Fruit fly (Drosophila melanogaster) whole organism, embryonic: Measurements from ENCODE around the gene CG14893.
A peak's percentile ranks its signal among the peaks of the same experiment; 100 is the strongest.

Experiments used
- B-H2 ChIP-seq: fragments of 200-800 bp; sonication (Bioruptor generic); optimal IDR thresholded peaks from 2 replicates; lab custom pipeline; 2018; ENCODE audit warnings: missing biosample characterization, mild to moderate bottlenecking, missing genetic modification characterization
- Bdp1 ChIP-seq: fragments of 200-800 bp; sonication (Bioruptor generic); optimal IDR thresholded peaks from 3 replicates; lab custom pipeline; 2016; ENCODE audit warnings: missing biosample characterization, missing genetic modification characterization
- CG10979 ChIP-seq: fragments of 200-800 bp; sonication (Bioruptor generic); optimal IDR thresholded peaks from 2 replicates; lab custom pipeline; 2018; ENCODE audit warnings: missing biosample characterization, mild to moderate bottlenecking, missing genetic modification characterization, moderate library complexity
- CG12104 ChIP-seq: fragments of 200-800 bp; sonication (Bioruptor generic); optimal IDR thresholded peaks from 3 replicates; lab custom pipeline; 2016; ENCODE audit warnings: missing biosample characterization, missing genetic modification characterization
- CG1233 ChIP-seq: fragments of 200-800 bp; sonication (Bioruptor generic); optimal IDR thresholded peaks from 4 replicates; lab custom pipeline; 2018; ENCODE audit warnings: missing biosample characterization, mild to moderate bottlenecking, missing genetic modification characterization
- CG13123 ChIP-seq: fragments of 200-800 bp; sonication (Bioruptor generic); optimal IDR thresholded peaks from 2 replicates; lab custom pipeline; 2016; ENCODE audit warnings: missing biosample characterization, missing genetic modification characterization
- CG18011 ChIP-seq: fragments of 200-800 bp; sonication (Bioruptor generic); optimal IDR thresholded peaks from 2 replicates; lab custom pipeline; 2017; ENCODE audit warnings: missing biosample characterization, missing genetic modification characterization, mild to moderate bottlenecking, moderate library complexity, missing genotype
- CG18619 ChIP-seq: fragments of 200-800 bp; sonication (Bioruptor generic); optimal IDR thresholded peaks from 3 replicates; lab custom pipeline; 2017; ENCODE audit warnings: missing biosample characterization, mild to moderate bottlenecking, missing genetic modification characterization
- CG18764 ChIP-seq: fragments of 200-800 bp; sonication (Bioruptor generic); optimal IDR thresholded peaks from 3 replicates; lab custom pipeline; 2016; ENCODE audit warnings: missing biosample characterization, missing genetic modification characterization
- CG3065 ChIP-seq: fragments of 200-800 bp; sonication (Bioruptor generic); optimal IDR thresholded peaks from 2 replicates; lab custom pipeline; 2016; ENCODE audit warnings: missing biosample characterization, missing genetic modification characterization
- CG3995 ChIP-seq: fragments of 200-800 bp; sonication (Bioruptor generic); optimal IDR thresholded peaks from 3 replicates; lab custom pipeline; 2016; ENCODE audit warnings: missing biosample characterization, missing genetic modification characterization
- CG8924 ChIP-seq: fragments of 200-800 bp; optimal IDR thresholded peaks from 3 replicates; lab custom pipeline; 2019; ENCODE audit warnings: missing biosample characterization, mild to moderate bottlenecking, missing genetic modification characterization, moderate library complexity
- CG9727 ChIP-seq: fragments of 200-800 bp; sonication (Bioruptor generic); optimal IDR thresholded peaks from 3 replicates; lab custom pipeline; 2017; ENCODE audit warnings: missing biosample characterization, mild to moderate bottlenecking, missing genetic modification characterization
- CG9817 ChIP-seq: fragments of 200-800 bp; sonication (Bioruptor generic); optimal IDR thresholded peaks from 2 replicates; lab custom pipeline; 2018; ENCODE audit warnings: missing biosample characterization, mild to moderate bottlenecking, missing genetic modification characterization, moderate library complexity
- Dbx ChIP-seq: fragments of 200-800 bp; sonication (Bioruptor generic); IDR thresholded peaks from 3 replicates; pipeline ENCODE4 v1.3.6; 2022; ENCODE audit warnings: missing biosample characterization, missing genetic modification characterization
- Eip74EF ChIP-seq, 2 experiments: fragments of 200-800 bp in 1 of 2; fragments of >200 bp in 1 of 2; sonication (Bioruptor generic) in 1 of 2; optimal IDR thresholded peaks; 2 replicates each; lab custom pipeline; 2017 to 2019; ENCODE audit warnings: missing biosample characterization in 2 of 2, missing genetic modification characterization in 2 of 2, mild to moderate bottlenecking in 1 of 2, moderate library complexity in 1 of 2
- Ets97D ChIP-seq: fragments of 200-800 bp; sonication (Bioruptor generic); optimal IDR thresholded peaks from 3 replicates; lab custom pipeline; 2016; ENCODE audit warnings: missing biosample characterization, missing genetic modification characterization
- Gug ChIP-seq: fragments of 200-800 bp; sonication (Bioruptor generic); IDR thresholded peaks from 4 replicates; pipeline ENCODE4 v1.3.6; 2022; ENCODE audit warnings: missing biosample characterization, missing genetic modification characterization
- HmgD ChIP-seq: fragments of 200-800 bp; sonication (Bioruptor generic); optimal IDR thresholded peaks from 3 replicates; lab custom pipeline; 2016; ENCODE audit warnings: missing biosample characterization, missing genetic modification characterization
- HmgZ ChIP-seq: fragments of 200-800 bp; sonication (Bioruptor generic); optimal IDR thresholded peaks from 2 replicates; lab custom pipeline; 2018; ENCODE audit warnings: missing biosample characterization, mild to moderate bottlenecking, missing genetic modification characterization
- Hr39 ChIP-seq: fragments of >200 bp; optimal IDR thresholded peaks from 2 replicates; lab custom pipeline; 2017
- MESR4 ChIP-seq: fragments of 200-800 bp; sonication (Bioruptor generic); optimal IDR thresholded peaks from 2 replicates; lab custom pipeline; 2018; ENCODE audit warnings: missing biosample characterization, mild to moderate bottlenecking, missing genetic modification characterization, moderate library complexity
- Mad ChIP-seq: fragments of 200-800 bp; sonication (Bioruptor generic); optimal IDR thresholded peaks from 2 replicates; lab custom pipeline; 2016; ENCODE audit warnings: missing biosample characterization, missing genetic modification characterization
- Max ChIP-seq: fragments of 200-800 bp; sonication (Bioruptor generic); optimal IDR thresholded peaks from 2 replicates; lab custom pipeline; 2016; ENCODE audit warnings: missing biosample characterization, mild to moderate bottlenecking, missing genetic modification characterization
- NK7.1 ChIP-seq: fragments of 200-800 bp; sonication (Bioruptor generic); optimal IDR thresholded peaks from 3 replicates; lab custom pipeline; 2016; ENCODE audit warnings: missing biosample characterization, missing genetic modification characterization
- Nf-YC ChIP-seq: fragments of 200-800 bp; optimal IDR thresholded peaks from 3 replicates; lab custom pipeline; 2019; ENCODE audit warnings: missing biosample characterization, mild to moderate bottlenecking, missing genetic modification characterization, moderate library complexity
- Sin3A ChIP-seq: fragments of >200 bp; optimal IDR thresholded peaks from 2 replicates; lab custom pipeline; 2018
- bab2 ChIP-seq: fragments of 200-800 bp; sonication (Bioruptor generic); optimal IDR thresholded peaks from 2 replicates; lab custom pipeline; 2016; ENCODE audit warnings: missing biosample characterization, missing genetic modification characterization
- bigmax ChIP-seq: fragments of 200-800 bp; sonication (Bioruptor generic); optimal IDR thresholded peaks from 2 replicates; lab custom pipeline; 2018; ENCODE audit warnings: missing biosample characterization, mild to moderate bottlenecking, missing genetic modification characterization
- chif ChIP-seq, 2 experiments: fragments of 200-800 bp; sonication (Bioruptor generic); optimal IDR thresholded peaks; 3 replicates each; lab custom pipeline; 2016; ENCODE audit warnings: missing biosample characterization in 2 of 2, missing genetic modification characterization in 2 of 2
- crc ChIP-seq: fragments of 200-800 bp; sonication (Bioruptor generic); optimal IDR thresholded peaks from 2 replicates; lab custom pipeline; 2016; ENCODE audit warnings: missing biosample characterization, missing genetic modification characterization
- dysf ChIP-seq: fragments of 200-800 bp; sonication (Bioruptor generic); IDR thresholded peaks from 3 replicates; pipeline ENCODE4 v1.3.6; 2022; ENCODE audit warnings: missing biosample characterization, missing genetic modification characterization
- fd102C ChIP-seq: fragments of 200-800 bp; sonication (Bioruptor generic); optimal IDR thresholded peaks from 2 replicates; lab custom pipeline; 2018; ENCODE audit warnings: missing biosample characterization, mild to moderate bottlenecking, missing genetic modification characterization, moderate library complexity
- fd3F ChIP-seq: fragments of 200-800 bp; sonication (Bioruptor generic); optimal IDR thresholded peaks from 2 replicates; lab custom pipeline; 2018; ENCODE audit warnings: missing biosample characterization, mild to moderate bottlenecking, missing genetic modification characterization, moderate library complexity
- gce ChIP-seq: fragments of 200-800 bp; sonication (Bioruptor generic); IDR thresholded peaks from 3 replicates; pipeline ENCODE4 v1.3.6; 2022; ENCODE audit warnings: missing biosample characterization, missing genetic modification characterization
- gro ChIP-seq: fragments of 200-800 bp; sonication (Bioruptor generic); optimal IDR thresholded peaks from 2 replicates; lab custom pipeline; 2016; ENCODE audit warnings: missing biosample characterization, missing genetic modification characterization
- gsb ChIP-seq: fragments of 200-800 bp; sonication (Bioruptor generic); IDR thresholded peaks from 2 replicates; pipeline ENCODE4 v1.3.6; 2022; ENCODE audit warnings: missing biosample characterization, missing genetic modification characterization
- gsb-n ChIP-seq: fragments of 200-800 bp; sonication (Bioruptor generic); optimal IDR thresholded peaks from 3 replicates; lab custom pipeline; 2018; ENCODE audit warnings: missing biosample characterization, mild to moderate bottlenecking, missing genetic modification characterization
- lbe ChIP-seq: fragments of 200-800 bp; sonication (Bioruptor generic); optimal IDR thresholded peaks from 2 replicates; lab custom pipeline; 2016; ENCODE audit warnings: missing biosample characterization, mild to moderate bottlenecking, missing genetic modification characterization
- mam ChIP-seq: fragments of 200-800 bp; sonication (Bioruptor generic); optimal IDR thresholded peaks from 3 replicates; lab custom pipeline; 2016; ENCODE audit warnings: missing biosample characterization, missing genetic modification characterization
- nerfin-1 ChIP-seq: fragments of 200-800 bp; sonication (Bioruptor generic); optimal IDR thresholded peaks from 3 replicates; lab custom pipeline; 2019; ENCODE audit warnings: missing biosample characterization, mild to moderate bottlenecking, missing genetic modification characterization, moderate library complexity
- nmo ChIP-seq: fragments of 200-800 bp; sonication (Bioruptor generic); optimal IDR thresholded peaks from 2 replicates; lab custom pipeline; 2018; ENCODE audit warnings: missing biosample characterization, mild to moderate bottlenecking, missing genetic modification characterization, moderate library complexity
- odd ChIP-seq: fragments of 200-800 bp; sonication (Bioruptor generic); optimal IDR thresholded peaks from 2 replicates; lab custom pipeline; 2017; ENCODE audit warnings: missing biosample characterization, mild to moderate bottlenecking, missing genetic modification characterization
- peb ChIP-seq: fragments of 200-800 bp; sonication (Bioruptor generic); IDR thresholded peaks from 2 replicates; pipeline ENCODE4 v1.3.6; 2022; ENCODE audit warnings: missing biosample characterization, missing genetic modification characterization
- sd ChIP-seq: fragments of 200-800 bp; sonication (Bioruptor generic); optimal IDR thresholded peaks from 3 replicates; lab custom pipeline; 2018; ENCODE audit warnings: missing biosample characterization, mild to moderate bottlenecking, missing genetic modification characterization, moderate library complexity
- sens ChIP-seq: fragments of 200-800 bp; sonication (Bioruptor generic); peaks from one replicate; lab custom pipeline; 2016; ENCODE audit warnings: missing biosample characterization, missing genetic modification characterization
- sens-2 ChIP-seq: fragments of 200-800 bp; sonication (Bioruptor generic); IDR thresholded peaks from 2 replicates; pipeline ENCODE4 v1.3.6; 2022; ENCODE audit warnings: missing biosample characterization, missing genetic modification characterization
- slou ChIP-seq: fragments of 200-800 bp; sonication (Bioruptor generic); optimal IDR thresholded peaks from 3 replicates; lab custom pipeline; 2016; ENCODE audit warnings: missing biosample characterization, missing genetic modification characterization
- wor ChIP-seq: fragments of 200-800 bp; sonication (Bioruptor generic); IDR thresholded peaks from 2 replicates; pipeline ENCODE4 v1.3.6; 2022; ENCODE audit warnings: missing biosample characterization, missing genetic modification characterization
- zfh1 ChIP-seq: fragments of 200-800 bp; sonication (Bioruptor generic); IDR thresholded peaks from 3 replicates; pipeline ENCODE4 v1.3.6; 2022; ENCODE audit warnings: missing biosample characterization, missing genetic modification characterization

Gene CG14893

dm6 chr3R:16655494-16656493, 35.2 kb downstream of the CG14893 start, which contains the start of gene modSP (continued):
- no peak for TF ChIP-seq fd3F (GFP tag; lab: Kevin White, UChicago)
- TF ChIP-seq B-H2 (GFP tag; lab: Kevin White, UChicago), result no peak
- no peak for TF ChIP-seq lbe (GFP tag; lab: Kevin White, UChicago)
- peak; percentile 66 for TF ChIP-seq mam (GFP tag; lab: Kevin White, UChicago)
- TF ChIP-seq CG3995 (GFP tag; lab: Kevin White, UChicago), result no peak
- no peak for TF ChIP-seq nerfin-1 (tag; lab: Kevin White, UChicago)
- TF ChIP-seq sens (GFP tag; lab: Kevin White, UChicago), result peak; percentile 59
- peak; percentile 34; the same call in 1 of the 3 replicates for TF ChIP-seq dysf (GFP tag; lab: Robert Waterston, UW)
- peak; percentile 57; the same call in 2 of the 3 replicates for TF ChIP-seq zfh1 (GFP tag; lab: Robert Waterston, UW)
- TF ChIP-seq CG1233 (GFP tag; lab: Kevin White, UChicago), result no peak
- TF ChIP-seq CG10979 (tag; lab: Kevin White, UChicago), result no peak
- no peak for TF ChIP-seq fd102C (GFP tag; lab: Kevin White, UChicago)
- TF ChIP-seq odd, result no peak
- no peak for TF ChIP-seq gsb-n (tag; lab: Kevin White, UChicago)
- TF ChIP-seq slou (GFP tag; lab: Kevin White, UChicago), result no peak
- TF ChIP-seq CG3065 (GFP tag; lab: Kevin White, UChicago), result peak; percentile 67
- no peak for TF ChIP-seq gsb
- TF ChIP-seq gro (GFP tag; lab: Kevin White, UChicago), result no peak
- no peak for TF ChIP-seq NK7.1 (GFP tag; lab: Kevin White, UChicago)
- no peak for TF ChIP-seq HmgD (GFP tag; lab: Kevin White, UChicago)
- TF ChIP-seq Max (GFP tag; lab: Kevin White, UChicago), result no peak
- peak; percentile 0 for TF ChIP-seq nmo
- TF ChIP-seq bigmax, result no peak
- TF ChIP-seq MESR4 (GFP tag; lab: Kevin White, UChicago), result no peak
- no peak for TF ChIP-seq Bdp1 (GFP tag; lab: Kevin White, UChicago)
- TF ChIP-seq chif (GFP tag; optimal IDR thresholded peaks at IDR 0.05; lab: Kevin White, UChicago), result peak in 1 of 2 experiments; percentile 33
- TF ChIP-seq gce (GFP tag; lab: Robert Waterston, UW), result no peak
- no peak for TF ChIP-seq CG9727 (GFP tag; lab: Kevin White, UChicago)
- no peak for TF ChIP-seq CG18619 (GFP tag; lab: Kevin White, UChicago)
- no peak for TF ChIP-seq CG13123 (GFP tag; lab: Kevin White, UChicago)
- peak; percentile 94 for TF ChIP-seq CG18764
- 0 out of 3 replicates have a peak, but pooled peaks have one; percentile 31 for TF ChIP-seq Dbx
- TF ChIP-seq bab2 (GFP tag; lab: Kevin White, UChicago), result peak; percentile 37
- TF ChIP-seq Ets97D, result peak; percentile 6
- TF ChIP-seq Sin3A (lab: Kevin White, UChicago), result no peak
- TF ChIP-seq Hr39 (lab: Kevin White, UChicago), result no peak
- no peak for TF ChIP-seq sens-2 (GFP tag; lab: Robert Waterston, UW)
- TF ChIP-seq CG8924, result peak; percentile 35
- peak; percentile 37 for TF ChIP-seq Mad (GFP tag; lab: Kevin White, UChicago)
- TF ChIP-seq Eip74EF (GFP tag; optimal IDR thresholded peaks at IDR 0.05; lab: Kevin White, UChicago), result no peak
- TF ChIP-seq wor (GFP tag; lab: Robert Waterston, UW), result no peak
- TF ChIP-seq Nf-YC (tag; lab: Kevin White, UChicago), result no peak
- TF ChIP-seq CG9817, result peak; percentile 7
- no peak for TF ChIP-seq peb (GFP tag; lab: Robert Waterston, UW)
- no peak for TF ChIP-seq CG18011
- peak; percentile 37; the same call in 1 of the 4 replicates for TF ChIP-seq Gug (GFP tag; lab: Robert Waterston, UW)
- TF ChIP-seq CG12104, result peak; percentile 39
- peak; percentile 62 for TF ChIP-seq sd (tag; lab: Kevin White, UChicago)
- no peak for TF ChIP-seq HmgZ (tag; lab: Kevin White, UChicago)
- TF ChIP-seq crc (GFP tag; lab: Kevin White, UChicago), result peak; percentile 25
